Fruit fly (Drosophila melanogaster) whole organism, wandering third instar larva: ENCODE data around the gene CG7655.

Experiments
- Abd-B ChIP-seq: fragments of >200 bp; optimal IDR thresholded peaks from 2 replicates; lab custom pipeline; 2017; ENCODE audit warnings: missing biosample characterization, missing genetic modification characterization
- CG32264 ChIP-seq: fragments of 200-800 bp; sonication (Bioruptor generic); optimal IDR thresholded peaks from 2 replicates; lab custom pipeline; 2016; ENCODE audit warnings: missing biosample characterization, missing genetic modification characterization
- CrebA ChIP-seq: fragments of 200-800 bp; sonication (Bioruptor generic); optimal IDR thresholded peaks from 2 replicates; lab custom pipeline; 2016; ENCODE audit warnings: missing biosample characterization, mild to moderate bottlenecking, missing genetic modification characterization, borderline replicate concordance
- Dfd ChIP-seq: fragments of >200 bp; optimal IDR thresholded peaks from 2 replicates; lab custom pipeline; 2017; ENCODE audit warnings: missing biosample characterization, missing genetic modification characterization
- Dif ChIP-seq: fragments of 200-275, 200-300 bp; sonication (Bioruptor generic); optimal IDR thresholded peaks from 2 replicates; lab custom pipeline; 2018; ENCODE audit warnings: missing biosample characterization, missing genetic modification characterization; ENCODE audit not compliant: partially characterized antibody
- GATAd ChIP-seq: sonication (Bioruptor generic); optimal IDR thresholded peaks from 2 replicates; lab custom pipeline; 2016; ENCODE audit warnings: missing biosample characterization, missing genetic modification characterization
- HLH106 ChIP-seq: fragments of 200-800 bp; optimal IDR thresholded peaks from 3 replicates; lab custom pipeline; 2019; ENCODE audit warnings: missing biosample characterization, mild to moderate bottlenecking, missing genetic modification characterization, moderate library complexity
- Hr78 ChIP-seq: fragments of >200 bp; optimal IDR thresholded peaks from 2 replicates; lab custom pipeline; 2017; ENCODE audit warnings: missing biosample characterization, missing genetic modification characterization
- Hr83 ChIP-seq: fragments of 200-300 bp; sonication (Bioruptor generic); optimal IDR thresholded peaks from 2 replicates; lab custom pipeline; 2016; ENCODE audit warnings: missing biosample characterization, mild to moderate bottlenecking, missing genetic modification characterization, moderate library complexity; ENCODE audit not compliant: poor library complexity, severe bottlenecking
- Jra ChIP-seq: sonication (Bioruptor generic); optimal IDR thresholded peaks from 2 replicates; lab custom pipeline; 2016; ENCODE audit warnings: missing biosample characterization, missing genetic modification characterization
- Myc ChIP-seq: fragments of >200 bp; optimal IDR thresholded peaks from 2 replicates; lab custom pipeline; 2017
- Rel ChIP-seq, 2 experiments: fragments of 200-800 bp; sonication (Bioruptor generic) in 1 of 2; optimal IDR thresholded peaks; 2 replicates in 1 of 2; 3 replicates in 1 of 2; lab custom pipeline; 2016 to 2019; ENCODE audit warnings: mild to moderate bottlenecking in 2 of 2, missing biosample characterization in 2 of 2, missing genetic modification characterization in 2 of 2, moderate library complexity in 1 of 2
- Vsx2 ChIP-seq: fragments of 200-300, 225-300 bp; sonication (Bioruptor generic); optimal IDR thresholded peaks from 2 replicates; lab custom pipeline; 2018; ENCODE audit warnings: missing biosample characterization, missing genetic modification characterization; ENCODE audit not compliant: partially characterized antibody
- br ChIP-seq: fragments of 200-800 bp; sonication (Bioruptor generic); optimal IDR thresholded peaks from 2 replicates; lab custom pipeline; 2016; ENCODE audit warnings: missing biosample characterization, missing genetic modification characterization
- brk ChIP-seq: fragments of 200-800 bp; sonication (Bioruptor generic); optimal IDR thresholded peaks from 2 replicates; lab custom pipeline; 2016; ENCODE audit warnings: missing biosample characterization, mild to moderate bottlenecking, missing genetic modification characterization
- dl ChIP-seq, 2 experiments: fragments of 175-275, 200-275 bp in 1 of 2; fragments of 200-275 bp in 1 of 2; sonication (Bioruptor generic); optimal IDR thresholded peaks; lab custom pipeline; 2018; ENCODE audit warnings: mild to moderate bottlenecking in 2 of 2, missing biosample characterization in 2 of 2, missing genetic modification characterization in 2 of 2, moderate library complexity in 2 of 2; ENCODE audit not compliant: partially characterized antibody in 2 of 2, insufficient read depth in 1 of 2
- dmrt93B ChIP-seq: fragments of 200-800 bp; sonication (Bioruptor generic); optimal IDR thresholded peaks from 2 replicates; lab custom pipeline; 2018; ENCODE audit warnings: missing biosample characterization, mild to moderate bottlenecking, missing genetic modification characterization
- dsf ChIP-seq: sonication (Bioruptor generic); optimal IDR thresholded peaks from 2 replicates; lab custom pipeline; 2016; ENCODE audit warnings: missing biosample characterization, missing genetic modification characterization, borderline replicate concordance
- ey ChIP-seq: fragments of 200-800 bp; sonication (Bioruptor generic); optimal IDR thresholded peaks from 2 replicates; lab custom pipeline; 2016; ENCODE audit warnings: missing biosample characterization, missing genetic modification characterization
- foxo ChIP-seq, 2 experiments: fragments of 200-800 bp; sonication (Bioruptor generic); optimal IDR thresholded peaks; 2 replicates in 1 of 2; 3 replicates in 1 of 2; lab custom pipeline; 2016 to 2017; ENCODE audit warnings: missing biosample characterization in 2 of 2, missing genetic modification characterization in 2 of 2
- fru ChIP-seq: fragments of 200-800 bp; sonication (Bioruptor generic); optimal IDR thresholded peaks from 3 replicates; lab custom pipeline; 2016; ENCODE audit warnings: missing biosample characterization, mild to moderate bottlenecking, missing genetic modification characterization
- h ChIP-seq: fragments of 200-800 bp; sonication (Bioruptor generic); optimal IDR thresholded peaks from 3 replicates; lab custom pipeline; 2016; ENCODE audit warnings: missing biosample characterization, mild to moderate bottlenecking, missing genetic modification characterization
- jim ChIP-seq: fragments of 175-275, 200-325 bp; sonication (Bioruptor generic); optimal IDR thresholded peaks from 2 replicates; lab custom pipeline; 2016; ENCODE audit warnings: missing biosample characterization, mild to moderate bottlenecking, missing genetic modification characterization
- lola ChIP-seq: fragments of >200 bp; optimal IDR thresholded peaks from 2 replicates; lab custom pipeline; 2017; ENCODE audit warnings: missing biosample characterization, missing genetic modification characterization
- pan ChIP-seq: fragments of >200 bp; optimal IDR thresholded peaks from 2 replicates; lab custom pipeline; 2017
- psq ChIP-seq: fragments of 200-800 bp; sonication (Bioruptor generic); optimal IDR thresholded peaks from 3 replicates; lab custom pipeline; 2017; ENCODE audit warnings: missing biosample characterization, mild to moderate bottlenecking, missing genetic modification characterization, moderate library complexity
- rgr ChIP-seq: fragments of 200-800 bp; sonication (Bioruptor generic); optimal IDR thresholded peaks from 3 replicates; lab custom pipeline; 2016; ENCODE audit warnings: missing biosample characterization, mild to moderate bottlenecking, missing genetic modification characterization
- sage ChIP-seq: fragments of 200-800 bp; sonication (Bioruptor generic); optimal IDR thresholded peaks from 2 replicates; lab custom pipeline; 2016; ENCODE audit warnings: missing biosample characterization, mild to moderate bottlenecking, missing genetic modification characterization
- sv ChIP-seq: fragments of 200-800 bp; sonication (Bioruptor generic); optimal IDR thresholded peaks from 3 replicates; lab custom pipeline; 2016; ENCODE audit warnings: missing biosample characterization, missing genetic modification characterization
- usp ChIP-seq: fragments of >200 bp; optimal IDR thresholded peaks from 2 replicates; lab custom pipeline; 2017; ENCODE audit warnings: missing biosample characterization, missing genetic modification characterization
- woc ChIP-seq: sonication (Bioruptor generic); optimal IDR thresholded peaks from 2 replicates; lab custom pipeline; 2016; ENCODE audit warnings: missing biosample characterization, mild to moderate bottlenecking, missing genetic modification characterization

Gene CG7655

dm6 chr3R:17681611-17682243 is 742 bp upstream of the CG7655 start:
- TF ChIP-seq h (GFP tag; lab: Kevin White, UChicago) (no peak), dmrt93B (GFP tag; lab: Kevin White, UChicago) (no peak), Dfd (no peak), Dif (GFP tag; lab: Kevin White, UChicago) (peak; percentile 43), sage (GFP tag; lab: Kevin White, UChicago) (no peak), CrebA (no peak), woc (GFP tag; lab: Kevin White, UChicago) (no peak), CG32264 (GFP tag; lab: Kevin White, UChicago) (no peak), fru (GFP tag; lab: Kevin White, UChicago) (no peak), dsf (GFP tag; lab: Kevin White, UChicago) (no peak), lola (GFP tag; lab: Kevin White, UChicago) (no peak), Rel (GFP tag; optimal IDR thresholded peaks at IDR 0.05; lab: Kevin White, UChicago) (no peak), Rel (tag; optimal IDR thresholded peaks at IDR 0.05; lab: Kevin White, UChicago) (peak; percentile 37), sv (GFP tag; lab: Kevin White, UChicago) (no peak), usp (no peak), br (GFP tag; lab: Kevin White, UChicago) (no peak), rgr (GFP tag; lab: Kevin White, UChicago) (no peak), foxo (GFP tag; optimal IDR thresholded peaks at IDR 0.05; lab: Kevin White, UChicago) (no peak), Hr78 (GFP tag; lab: Kevin White, UChicago) (no peak), Hr83 (GFP tag; lab: Kevin White, UChicago) (no peak), ey (GFP tag; lab: Kevin White, UChicago) (no peak), dl (GFP tag; optimal IDR thresholded peaks at IDR 0.05; lab: Kevin White, UChicago; ENCODE audit: insufficient read depth in 1 of 2, partially characterized antibody in 2 of 2) (peak in 1 of 2 experiments; percentile 2), psq (GFP tag; lab: Kevin White, UChicago) (no peak), Abd-B (GFP tag; lab: Kevin White, UChicago) (no peak), GATAd (GFP tag; lab: Kevin White, UChicago) (no peak), Vsx2 (GFP tag; lab: Kevin White, UChicago) (no peak)

dm6 chr3R:17684854-17685253 is 2.4 kb downstream of the CG7655 start, which contains the start of the genes CG31251 and CG31360:
CG31251 (minus strand) TSS chr3R:17684915.
CG31360 (plus strand) TSS chr3R:17685097.
- TF ChIP-seq HLH106 (peak; percentile 20), ey (GFP tag; lab: Kevin White, UChicago) (no peak), foxo (GFP tag; optimal IDR thresholded peaks at IDR 0.05; lab: Kevin White, UChicago) (no peak), sage (GFP tag; lab: Kevin White, UChicago) (peak; percentile 49), Abd-B (GFP tag; lab: Kevin White, UChicago) (no peak), Myc (peak; percentile 11), Jra (GFP tag; lab: Kevin White, UChicago) (peak; percentile 56)

DNA sequence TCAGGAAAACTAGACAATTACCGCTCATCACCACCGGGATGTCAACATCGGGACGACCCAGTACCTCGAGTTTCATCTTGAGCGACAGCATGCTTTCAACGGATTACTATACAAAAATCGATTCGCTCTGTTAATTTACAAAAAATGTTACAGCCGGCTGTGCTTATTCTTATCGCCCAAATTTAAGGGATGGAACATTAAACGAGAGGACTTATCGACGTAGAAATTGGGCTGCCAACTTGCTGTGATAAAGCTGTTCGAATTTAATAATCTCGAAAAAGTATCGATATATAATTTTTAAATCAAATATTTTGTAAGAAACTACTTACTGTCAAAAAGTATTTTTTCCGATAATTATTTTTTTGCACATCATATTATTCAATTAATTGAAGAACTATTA is 4.4 kb downstream of the CG7655 start, which contains the start of gene CG31249:
TSS of gene CG31249 (minus strand) at position 197 of the 400 bp plus-strand sequence.
- TF ChIP-seq sv (GFP tag; lab: Kevin White, UChicago) (no peak), HLH106 (peak; percentile 43), Myc (no peak), Vsx2 (GFP tag; lab: Kevin White, UChicago) (no peak), Rel (GFP tag; optimal IDR thresholded peaks at IDR 0.05; lab: Kevin White, UChicago) (no peak), Rel (tag; optimal IDR thresholded peaks at IDR 0.05; lab: Kevin White, UChicago) (peak; percentile 71), dmrt93B (GFP tag; lab: Kevin White, UChicago) (no peak), woc (GFP tag; lab: Kevin White, UChicago) (no peak), Jra (GFP tag; lab: Kevin White, UChicago) (no peak), fru (GFP tag; lab: Kevin White, UChicago) (no peak), lola (GFP tag; lab: Kevin White, UChicago) (no peak), usp (no peak), pan (lab: Kevin White, UChicago) (no peak), Abd-B (GFP tag; lab: Kevin White, UChicago) (no peak), jim (GFP tag; lab: Kevin White, UChicago) (no peak), rgr (GFP tag; lab: Kevin White, UChicago) (no peak), ey (GFP tag; lab: Kevin White, UChicago) (peak; percentile 15), brk (GFP tag; lab: Kevin White, UChicago) (no peak), dl (GFP tag; optimal IDR thresholded peaks at IDR 0.05; lab: Kevin White, UChicago; ENCODE audit: insufficient read depth in 1 of 2, partially characterized antibody in 2 of 2) (no peak), br (GFP tag; lab: Kevin White, UChicago) (no peak)
